Worm (Caenorhabditis elegans): ENCODE measurements around the gene srg-69.

srg-69 gene

DNA sequence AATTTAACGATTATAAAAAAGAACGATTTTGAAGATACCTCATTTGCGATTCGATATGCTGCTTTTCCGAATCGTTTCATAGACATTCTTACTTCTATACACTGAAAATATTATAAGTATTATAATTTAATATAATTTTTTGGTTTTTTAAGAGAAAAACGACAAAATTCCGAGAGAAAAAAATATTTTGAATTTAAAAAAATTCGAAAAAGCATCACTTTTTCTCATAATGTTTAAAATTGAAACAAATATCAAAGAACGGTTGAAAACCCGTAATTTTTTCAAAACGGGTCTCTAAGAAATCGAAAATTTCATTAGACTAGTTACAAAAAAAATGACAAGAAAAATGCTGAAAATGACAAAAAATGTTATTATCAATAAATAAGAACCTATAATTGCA, 40.1 kb downstream of the srg-69 start, which contains the start of gene pink-1:
Gene pink-1 (minus strand): TSS at position 101 of the 400 bp plus-strand sequence.
- no peak for TF ChIP-seq ceh-36 (tag; optimal IDR thresholded peaks at IDR 0.05)
- TF ChIP-seq F13C5.2 (tag; optimal IDR thresholded peaks at IDR 0.05): no peak
- no peak for TF ChIP-seq ceh-13 (GFP tag; optimal IDR thresholded peaks at IDR 0.05)
- TF ChIP-seq flt-1 (GFP tag; IDR thresholded peaks at IDR 0.05): no peak
- no peak for TF ChIP-seq pes-1 (GFP tag; IDR thresholded peaks at IDR 0.05)
- no peak for TF ChIP-seq ets-7 (tag; optimal IDR thresholded peaks at IDR 0.05)
- TF ChIP-seq tbx-37 (GFP tag; conservative IDR thresholded peaks at IDR 0.05): no peak
- no peak for TF ChIP-seq ama-1 (optimal IDR thresholded peaks at IDR 0.05)
- TF ChIP-seq B0310.2 (tag; optimal IDR thresholded peaks at IDR 0.05): no peak
- TF ChIP-seq sea-1 (GFP tag; conservative IDR thresholded peaks at IDR 0.05): no peak
- TF ChIP-seq aly-1 (tag; optimal IDR thresholded peaks at IDR 0.05): no peak
- no peak for TF ChIP-seq tbx-11 (GFP tag; IDR thresholded peaks at IDR 0.05)
- TF ChIP-seq scrt-1 (GFP tag; IDR thresholded peaks at IDR 0.05): no peak
- no peak for TF ChIP-seq hmbx-1 (tag; optimal IDR thresholded peaks at IDR 0.05)
- no peak for TF ChIP-seq hnd-1 (tag; optimal IDR thresholded peaks at IDR 0.05)
- TF ChIP-seq hmg-4 (GFP tag; optimal IDR thresholded peaks at IDR 0.05): no peak

DNA sequence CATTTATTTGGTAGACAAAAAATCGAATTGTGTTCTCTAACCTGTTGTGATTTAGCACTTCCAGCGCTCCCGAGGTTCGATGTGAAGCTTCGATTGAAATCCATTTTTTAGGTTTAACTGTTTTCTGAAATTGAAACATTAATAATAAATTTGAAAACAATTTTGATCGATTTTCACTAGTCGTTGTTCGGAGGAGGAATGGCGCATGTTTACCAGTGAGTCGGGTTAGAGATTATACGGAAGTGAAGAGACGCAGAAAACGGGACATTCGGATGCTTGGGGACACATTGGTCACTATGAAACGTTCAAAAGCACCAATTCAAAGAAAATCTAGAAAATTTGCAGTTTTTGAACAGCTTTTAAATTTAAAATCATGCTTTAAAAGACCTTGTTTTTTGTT, 43.3 kb downstream of the srg-69 start, which contains the start of gene fbxl-3:
Gene fbxl-3 (minus strand): TSS at position 124 of the 400 bp plus-strand sequence.
- TF ChIP-seq sea-1 (GFP tag; conservative IDR thresholded peaks at IDR 0.05) (no peak), tbx-11 (GFP tag; IDR thresholded peaks at IDR 0.05) (no peak), B0310.2 (tag; optimal IDR thresholded peaks at IDR 0.05) (no peak), tra-4 (tag; optimal IDR thresholded peaks at IDR 0.05) (no peak), hmbx-1 (tag; optimal IDR thresholded peaks at IDR 0.05) (no peak), ets-7 (tag; optimal IDR thresholded peaks at IDR 0.05) (no peak), F13C5.2 (tag; optimal IDR thresholded peaks at IDR 0.05) (no peak), flt-1 (GFP tag; IDR thresholded peaks at IDR 0.05) (no peak), ceh-13 (GFP tag; optimal IDR thresholded peaks at IDR 0.05) (no peak), pes-1 (GFP tag; IDR thresholded peaks at IDR 0.05) (no peak), ceh-36 (tag; optimal IDR thresholded peaks at IDR 0.05) (no peak), hmg-4 (GFP tag; optimal IDR thresholded peaks at IDR 0.05) (no peak)

ce11 chrII:5399201-5399600, 43.7 kb downstream of the srg-69 start, which contains the start of gene mog-5:
mog-5 (plus strand) TSS chrII:5399538.
- TF ChIP-seq scrt-1 (GFP tag; IDR thresholded peaks at IDR 0.05): 0 out of 2 replicates have a peak, but pooled peaks have one; percentile 46
- TF ChIP-seq pes-1 (GFP tag; IDR thresholded peaks at IDR 0.05): no peak; the same call in 1 of the 2 replicates
- TF ChIP-seq ets-7 (tag; optimal IDR thresholded peaks at IDR 0.05): no peak
- peak; percentile 65; the same call in 1 of the 2 replicates for TF ChIP-seq tbx-11 (GFP tag; IDR thresholded peaks at IDR 0.05)
- TF ChIP-seq ama-1 (optimal IDR thresholded peaks at IDR 0.05): no peak
- no peak for TF ChIP-seq B0310.2 (tag; optimal IDR thresholded peaks at IDR 0.05)
- no peak for TF ChIP-seq aly-1 (tag; optimal IDR thresholded peaks at IDR 0.05)
- TF ChIP-seq sea-1 (GFP tag; conservative IDR thresholded peaks at IDR 0.05): 0 out of 2 replicates have a peak, but pooled peaks have one; percentile 55
- no peak for TF ChIP-seq ceh-36 (tag; optimal IDR thresholded peaks at IDR 0.05)
- peak; percentile 9 for TF ChIP-seq ceh-13 (GFP tag; optimal IDR thresholded peaks at IDR 0.05)
- TF ChIP-seq tbx-37 (GFP tag; conservative IDR thresholded peaks at IDR 0.05): no peak
- TF ChIP-seq F13C5.2 (tag; optimal IDR thresholded peaks at IDR 0.05): peak; percentile 83
- no peak for TF ChIP-seq hmbx-1 (tag; optimal IDR thresholded peaks at IDR 0.05)
- TF ChIP-seq tra-4 (tag; optimal IDR thresholded peaks at IDR 0.05): no peak
- no peak for TF ChIP-seq hnd-1 (tag; optimal IDR thresholded peaks at IDR 0.05)
- no peak for TF ChIP-seq hmg-4 (GFP tag; optimal IDR thresholded peaks at IDR 0.05)
- TF ChIP-seq flt-1 (GFP tag; IDR thresholded peaks at IDR 0.05): peak; percentile 65

All from whole organism, early embryonic.